Fruit fly (Drosophila melanogaster): ENCODE data around the gene CG14005.

Gene CG14005

DNA sequence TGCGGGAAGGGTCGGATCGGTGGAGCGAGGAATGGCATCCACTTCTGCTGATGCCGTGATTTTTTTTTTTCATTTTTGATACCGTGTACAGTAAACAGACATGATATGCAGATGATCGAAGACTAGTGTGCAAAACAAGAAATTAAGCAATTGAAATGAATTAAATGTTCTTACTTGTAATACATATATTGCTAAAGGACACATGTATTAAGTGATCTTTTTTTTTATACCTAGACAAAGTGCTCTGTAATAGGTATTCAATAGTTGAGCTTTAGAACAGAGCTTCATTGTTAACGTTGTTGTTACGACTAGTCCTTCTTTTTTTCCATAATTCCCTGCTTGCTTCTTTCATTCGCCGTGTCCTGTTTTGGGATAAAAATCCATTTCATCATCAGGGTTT lies 50.3 kb downstream of the CG14005 start:
- no peak for TF ChIP-seq psq (optimal IDR thresholded peaks at IDR 0.05)
- no peak for TF ChIP-seq Myc (optimal IDR thresholded peaks at IDR 0.05)
- no peak for TF ChIP-seq ttk (optimal IDR thresholded peaks at IDR 0.05)
- no peak for TF ChIP-seq Sin3A (optimal IDR thresholded peaks at IDR 0.05)
- TF ChIP-seq insv (optimal IDR thresholded peaks at IDR 0.05): no peak

Data from Kc167 (cell line).